Worm (Caenorhabditis elegans) whole organism, midembryonic: Measurements from ENCODE around the gene F44E2.6.

Experiments
- T22C8.4 ChIP-seq: fragments of 200-800 bp; sonication (Bioruptor generic); IDR thresholded peaks from 2 replicates; pipeline ENCODE4 v1.3.6; 2022; ENCODE audit warnings: missing genetic modification characterization, missing compliant biosample characterization
- cog-1 ChIP-seq: sonication (generic microtip); optimal IDR thresholded peaks from 2 replicates; lab custom pipeline; 2016; ENCODE audit warnings: missing genetic modification characterization, missing compliant biosample characterization
- flt-1 ChIP-seq: fragments of 200-800 bp; sonication (Bioruptor generic); IDR thresholded peaks from 2 replicates; pipeline ENCODE4 v1.3.6; 2022; ENCODE audit warnings: missing genetic modification characterization, missing compliant biosample characterization
- klf-2 ChIP-seq: fragments of 200-800 bp; sonication (Bioruptor generic); conservative IDR thresholded peaks from 2 replicates; pipeline ENCODE4 v1.3.6; 2022; ENCODE audit warnings: missing genetic modification reagents, missing genetic modification characterization, missing compliant biosample characterization
- med-1 ChIP-seq: sonication (generic microtip); optimal IDR thresholded peaks from 2 replicates; lab custom pipeline; 2017; ENCODE audit warnings: missing genetic modification characterization, mild to moderate bottlenecking, missing compliant biosample characterization, antibody characterized with exemption, missing genetic modification reagents; ENCODE audit not compliant: insufficient read depth
- ref-1 ChIP-seq: fragments of 200-800 bp; sonication (Bioruptor generic); conservative IDR thresholded peaks from 2 replicates; pipeline ENCODE4 v1.3.6; 2022; ENCODE audit warnings: missing genetic modification reagents, missing genetic modification characterization, missing compliant biosample characterization
- tab-1 ChIP-seq: fragments of 200-800 bp; sonication (Bioruptor generic); IDR thresholded peaks from 2 replicates; pipeline ENCODE4 v1.3.6; 2022; ENCODE audit warnings: missing genetic modification characterization, missing compliant biosample characterization
- ztf-23 ChIP-seq: fragments of 200-800 bp; sonication (Bioruptor generic); IDR thresholded peaks from 2 replicates; pipeline ENCODE4 v1.3.6; 2022; ENCODE audit warnings: missing genetic modification reagents, missing genetic modification characterization, missing compliant biosample characterization
- ztf-29 ChIP-seq: fragments of 200-800 bp; sonication (Bioruptor generic); IDR thresholded peaks from 2 replicates; pipeline ENCODE4 v1.3.6; 2022; ENCODE audit warnings: missing genetic modification reagents, missing genetic modification characterization, missing compliant biosample characterization

Gene F44E2.6

DNA sequence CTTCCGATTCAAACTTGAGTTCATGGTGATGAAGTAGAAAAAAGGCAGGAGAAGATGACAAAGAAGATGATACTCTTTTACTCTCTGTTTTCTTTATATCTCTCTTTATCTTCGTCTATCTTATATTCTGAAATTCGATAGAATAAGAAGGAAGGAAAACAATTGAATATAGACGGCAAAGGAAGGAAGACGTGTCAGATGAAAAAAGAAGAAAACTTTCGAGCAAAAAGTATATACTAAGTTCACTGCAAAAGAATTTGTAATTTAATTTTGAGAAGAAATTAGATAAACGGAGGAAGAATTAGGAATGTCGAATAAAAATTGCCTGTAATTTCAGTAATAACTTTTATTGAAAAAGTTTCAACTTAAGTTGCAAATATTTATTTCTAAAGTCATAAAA lies 32.0 kb upstream of the F44E2.6 start, which contains the start of gene K01F9.2:
Gene K01F9.2, minus strand, starts transcription at position 127 of the 400 bp plus-strand sequence.
- no peak for TF ChIP-seq flt-1
- TF ChIP-seq ref-1, result no peak
- no peak for TF ChIP-seq cog-1
- TF ChIP-seq ztf-29 (GFP tag; lab: Robert Waterston, UW), result no peak

DNA sequence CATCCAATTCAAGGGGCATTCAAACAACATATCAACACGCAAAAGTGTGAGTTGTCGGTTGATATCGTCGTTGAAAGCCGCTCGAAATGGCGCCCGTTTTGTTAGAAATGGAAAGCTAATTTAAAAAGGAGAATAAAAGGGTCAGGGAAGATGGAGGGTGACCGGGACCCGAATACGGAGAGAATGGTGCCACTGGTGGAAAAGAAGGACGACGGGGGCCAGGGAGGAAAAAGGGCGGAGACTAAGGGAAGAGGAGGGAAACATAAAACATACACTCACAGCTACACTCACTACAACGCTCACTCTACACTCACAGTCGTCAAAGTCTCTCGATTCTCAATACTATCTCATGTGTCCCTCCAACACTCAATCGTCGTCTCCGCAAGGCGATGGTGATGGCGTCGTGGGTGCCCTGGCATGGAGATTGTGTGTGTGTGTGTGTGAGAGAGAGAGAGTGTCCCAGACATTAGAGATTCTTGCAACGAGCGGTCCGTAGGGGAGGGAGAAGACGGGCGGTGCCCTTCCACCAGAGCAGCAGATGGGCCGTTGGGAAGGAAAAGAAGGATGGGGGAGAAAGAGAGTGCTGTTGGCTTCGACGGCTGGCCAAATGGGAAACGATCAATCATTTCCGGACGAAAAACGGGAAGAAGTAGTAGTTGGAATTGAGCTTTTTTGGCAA lies 29.1 kb upstream of the F44E2.6 start:
- TF ChIP-seq tab-1 (GFP tag; lab: Robert Waterston, UW), result 0 out of 2 replicates have a peak, but pooled peaks have one; percentile 61
- peak; percentile 65; the same call in 1 of the 2 replicates for TF ChIP-seq flt-1
- no peak for TF ChIP-seq klf-2 (GFP tag; lab: Robert Waterston, UW)
- TF ChIP-seq cog-1, result peak; percentile 85
- TF ChIP-seq ztf-23, result peak; percentile 56; the same call in 1 of the 2 replicates

DNA sequence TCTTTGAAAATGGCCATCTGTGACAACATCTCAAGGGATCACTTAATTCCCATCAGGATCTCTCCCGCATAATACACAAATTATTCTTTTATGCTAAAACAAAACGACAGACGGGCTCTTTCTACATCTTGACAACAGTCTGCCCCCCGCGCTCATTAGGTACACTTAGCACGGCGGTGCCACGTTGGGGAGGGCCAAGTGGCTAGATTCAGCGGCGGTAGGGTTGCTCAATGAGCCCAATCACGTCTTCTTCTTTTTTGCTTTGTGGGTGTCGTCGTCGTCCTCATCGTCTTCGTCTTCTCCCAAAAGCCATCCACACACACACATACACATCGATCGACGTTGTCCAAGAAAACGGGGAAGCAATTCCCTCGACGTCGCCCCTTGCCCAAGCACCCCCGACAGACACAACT lies 28.0 kb upstream of the F44E2.6 start:
- TF ChIP-seq ztf-29 (GFP tag; lab: Robert Waterston, UW) (no peak), cog-1 (peak; percentile 1), flt-1 (0 out of 2 replicates have a peak, but pooled peaks have one; percentile 41), T22C8.4 (GFP tag; lab: Robert Waterston, UW) (peak; percentile 58; the same call in 1 of the 2 replicates), tab-1 (GFP tag; lab: Robert Waterston, UW) (no peak), ztf-23 (no peak; the same call in 1 of the 2 replicates)

DNA sequence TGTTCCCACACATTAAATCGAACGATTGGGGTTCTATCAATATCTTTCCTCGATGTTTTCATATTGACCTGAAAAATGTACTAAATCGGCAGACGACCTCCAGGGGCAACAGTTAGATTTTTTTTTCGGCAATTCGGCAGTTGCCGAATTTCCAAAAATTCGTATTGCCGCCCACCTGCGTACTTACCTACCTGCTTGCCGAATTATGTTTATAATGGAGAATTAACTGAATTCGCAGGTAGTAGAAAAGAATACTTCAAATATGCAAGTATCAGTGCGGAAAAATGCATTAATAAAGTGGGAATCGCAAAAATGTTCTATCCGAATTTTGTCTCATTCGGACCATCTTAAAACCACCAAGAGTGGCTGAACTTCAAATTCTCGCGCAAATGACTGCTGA lies 24.6 kb upstream of the F44E2.6 start:
- no peak for TF ChIP-seq med-1 (GFP tag; lab: Kevin White, UChicago)
- TF ChIP-seq klf-2 (GFP tag; lab: Robert Waterston, UW), result no peak
- no peak for TF ChIP-seq ztf-29 (GFP tag; lab: Robert Waterston, UW)

DNA sequence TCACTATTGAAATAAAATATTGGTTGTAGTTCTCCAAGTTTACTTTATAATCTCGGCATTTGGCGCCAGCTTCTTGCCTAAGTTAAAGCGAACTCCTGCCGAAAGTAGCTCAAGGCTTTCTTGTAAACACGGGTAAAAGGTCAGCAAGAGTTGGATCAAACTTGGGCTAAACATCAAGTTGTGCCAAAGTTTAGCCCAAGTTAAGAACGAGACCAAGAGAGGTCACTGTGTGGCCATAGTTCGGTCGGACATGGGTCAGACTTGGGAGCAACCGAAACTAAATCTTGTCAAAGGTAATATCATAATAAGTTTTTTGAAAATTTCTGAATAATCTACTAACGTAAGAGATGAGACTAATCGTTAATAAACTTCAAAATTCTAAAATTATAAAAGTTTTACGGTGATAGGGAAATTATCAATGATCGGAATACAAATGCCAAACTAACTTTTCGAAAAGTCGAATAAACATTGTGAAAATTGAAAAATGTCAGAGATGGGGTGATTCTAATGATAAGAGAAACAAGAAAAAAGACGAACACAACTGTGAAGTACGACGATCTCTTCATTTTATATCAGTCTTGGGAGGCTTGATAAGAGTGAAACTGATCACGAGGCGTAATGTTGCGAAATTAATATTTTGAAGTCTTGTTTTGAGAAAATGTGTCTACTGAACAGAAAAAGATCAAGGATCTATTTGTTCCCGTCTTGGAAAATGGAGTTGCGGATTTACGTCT lies 23.1 kb upstream of the F44E2.6 start:
- TF ChIP-seq cog-1, result no peak
- TF ChIP-seq ztf-23, result no peak
- no peak for TF ChIP-seq ref-1

DNA sequence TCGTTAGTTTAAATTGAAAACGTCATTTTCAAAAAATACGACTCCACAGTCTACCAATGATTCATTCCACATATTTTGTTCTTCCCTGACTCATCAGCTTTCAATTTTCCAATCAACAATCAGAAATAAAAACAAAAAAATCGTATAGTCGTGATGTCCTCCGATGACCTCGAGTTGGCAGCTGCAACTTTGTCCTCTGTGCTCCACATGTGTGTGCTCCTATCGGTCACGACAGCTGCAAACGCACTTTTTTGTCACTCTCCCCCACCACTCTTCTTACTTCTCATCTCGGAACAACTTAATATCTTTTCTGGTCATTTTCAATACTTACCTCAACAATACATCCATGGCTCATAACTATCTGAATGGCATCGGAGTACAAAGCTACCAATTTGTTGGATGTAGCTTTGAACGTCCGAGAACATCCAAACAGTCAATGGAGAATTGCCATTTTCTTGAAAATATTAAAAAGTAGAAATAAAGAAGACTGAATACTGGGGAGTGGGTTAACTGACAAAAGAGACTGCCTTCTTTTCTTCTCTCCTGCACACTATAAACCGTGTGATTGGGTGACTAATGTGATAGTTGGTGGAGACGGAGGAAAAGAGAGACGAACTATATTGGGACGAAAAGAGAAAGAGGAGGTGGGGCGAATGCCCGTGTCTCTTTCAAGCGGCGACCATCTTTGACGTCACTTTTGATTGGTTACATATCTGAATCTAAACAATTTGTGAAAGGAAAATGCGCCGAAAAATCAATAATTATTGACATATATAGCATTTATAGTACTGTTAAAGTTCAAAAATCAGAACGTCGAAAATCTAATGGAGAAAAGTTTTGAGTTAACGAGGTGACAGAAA lies 22.2 kb upstream of the F44E2.6 start:
- no peak for TF ChIP-seq T22C8.4 (GFP tag; lab: Robert Waterston, UW)

DNA sequence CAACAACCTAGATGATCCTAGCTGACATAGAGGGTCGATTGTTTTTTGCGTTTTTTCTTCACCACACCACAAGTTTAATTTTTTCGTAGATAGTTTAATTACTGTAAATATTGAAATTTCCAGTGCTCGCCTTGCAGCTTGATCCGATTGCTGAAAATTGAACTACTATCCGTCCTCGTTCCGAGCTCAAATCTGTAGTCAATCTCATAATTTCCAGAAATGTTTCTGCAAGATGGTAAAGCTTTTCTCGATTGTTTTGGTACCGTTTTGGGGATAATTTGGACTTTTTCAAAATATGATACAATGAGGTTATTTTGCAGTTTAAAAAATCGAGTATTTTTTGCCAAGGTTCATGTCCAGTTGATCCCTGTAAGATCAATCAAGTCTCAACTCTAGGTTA lies 21.0 kb upstream of the F44E2.6 start:
- TF ChIP-seq tab-1 (GFP tag; lab: Robert Waterston, UW) (no peak), ztf-29 (GFP tag; lab: Robert Waterston, UW) (no peak), med-1 (GFP tag; lab: Kevin White, UChicago) (no peak), klf-2 (GFP tag; lab: Robert Waterston, UW) (no peak), ref-1 (no peak), flt-1 (no peak), ztf-23 (no peak), cog-1 (no peak), T22C8.4 (GFP tag; lab: Robert Waterston, UW) (no peak)

DNA sequence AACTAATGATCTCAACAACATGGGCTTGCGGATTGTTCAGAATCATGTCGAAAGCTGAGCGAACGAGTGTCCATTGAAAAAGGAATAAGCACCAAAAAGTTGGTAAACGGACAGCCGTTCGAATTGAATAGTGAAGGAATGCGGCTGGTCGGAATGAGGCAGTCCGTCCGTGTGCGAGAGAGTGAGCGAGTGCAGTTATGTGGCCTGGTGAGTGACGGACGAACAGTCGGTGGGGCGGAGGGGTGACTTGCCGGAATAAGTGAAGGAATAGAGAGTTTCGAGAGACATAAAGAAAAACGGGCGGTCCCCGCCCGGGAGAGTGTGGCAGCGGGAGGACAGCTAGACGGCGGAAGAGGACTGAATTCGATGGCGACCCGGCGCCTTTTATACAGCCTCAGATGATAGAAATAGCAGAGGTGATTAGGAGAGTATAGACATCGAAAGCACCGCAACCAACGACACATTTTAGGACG lies 20.3 kb upstream of the F44E2.6 start:
- TF ChIP-seq flt-1, result 0 out of 2 replicates have a peak, but pooled peaks have one; percentile 54
- TF ChIP-seq T22C8.4 (GFP tag; lab: Robert Waterston, UW), result no peak
- no peak for TF ChIP-seq klf-2 (GFP tag; lab: Robert Waterston, UW)
- TF ChIP-seq med-1 (GFP tag; lab: Kevin White, UChicago), result no peak
- TF ChIP-seq ref-1, result no peak
- peak; percentile 11 for TF ChIP-seq cog-1
- no peak for TF ChIP-seq ztf-29 (GFP tag; lab: Robert Waterston, UW)
- peak; percentile 57; the same call in 1 of the 2 replicates for TF ChIP-seq ztf-23
- peak; percentile 51; the same call in 1 of the 2 replicates for TF ChIP-seq tab-1 (GFP tag; lab: Robert Waterston, UW)

DNA sequence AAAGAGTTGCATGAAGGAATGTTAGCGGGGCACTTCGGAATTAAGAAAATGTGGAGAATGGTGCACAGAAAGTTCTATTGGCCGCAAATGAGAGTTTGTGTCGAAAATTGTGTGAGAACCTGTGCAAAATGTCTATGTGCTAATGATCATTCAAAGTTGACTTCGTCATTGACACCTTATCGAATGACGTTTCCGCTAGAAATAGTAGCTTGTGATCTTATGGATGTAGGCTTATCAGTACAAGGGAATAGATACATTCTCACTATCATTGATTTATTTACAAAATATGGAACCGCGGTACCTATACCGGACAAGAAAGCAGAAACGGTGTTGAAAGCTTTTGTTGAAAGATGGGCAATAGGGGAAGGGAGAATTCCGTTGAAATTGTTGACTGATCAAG lies 13.5 kb upstream of the F44E2.6 start:
- TF ChIP-seq tab-1 (GFP tag; lab: Robert Waterston, UW) (no peak), ztf-29 (GFP tag; lab: Robert Waterston, UW) (no peak), med-1 (GFP tag; lab: Kevin White, UChicago) (no peak), cog-1 (no peak), flt-1 (no peak), T22C8.4 (GFP tag; lab: Robert Waterston, UW) (no peak), ref-1 (no peak), ztf-23 (no peak), klf-2 (GFP tag; lab: Robert Waterston, UW) (no peak)

DNA sequence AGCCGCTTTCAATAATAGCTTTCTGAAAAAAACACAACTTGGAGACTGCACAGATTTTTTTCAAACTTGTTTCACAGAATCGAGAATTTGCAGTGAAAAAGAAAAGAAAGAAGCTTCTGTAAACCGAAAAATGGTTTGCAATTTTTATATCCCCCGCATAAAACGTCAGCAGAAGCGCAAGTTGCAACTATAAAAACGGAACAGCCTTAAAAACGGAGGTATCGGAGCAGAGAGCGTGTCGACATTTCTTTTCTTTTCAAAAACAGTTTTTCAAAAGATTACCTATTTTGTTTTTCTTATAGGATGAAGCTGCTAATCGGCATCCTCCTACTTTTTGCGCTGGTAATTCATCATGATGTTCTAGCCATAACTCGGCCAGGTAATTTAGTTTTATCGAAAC lies 6.9 kb upstream of the F44E2.6 start, which contains the start of gene plg-1:
Gene plg-1, plus strand, starts transcription at position 301 of the 400 bp plus-strand sequence.
- TF ChIP-seq cog-1, result no peak
- no peak for TF ChIP-seq ztf-23
- no peak for TF ChIP-seq ref-1
